Worm (Caenorhabditis elegans) whole organism, midembryonic: ENCODE measurements around the gene syp-2.

Experiments
- T22C8.4 ChIP-seq: fragments of 200-800 bp; sonication (Bioruptor generic); IDR thresholded peaks from 2 replicates; pipeline ENCODE4 v1.3.6; 2022; ENCODE audit warnings: missing genetic modification characterization, missing compliant biosample characterization
- cog-1 ChIP-seq: sonication (generic microtip); optimal IDR thresholded peaks from 2 replicates; lab custom pipeline; 2016; ENCODE audit warnings: missing genetic modification characterization, missing compliant biosample characterization
- flt-1 ChIP-seq: fragments of 200-800 bp; sonication (Bioruptor generic); IDR thresholded peaks from 2 replicates; pipeline ENCODE4 v1.3.6; 2022; ENCODE audit warnings: missing genetic modification characterization, missing compliant biosample characterization
- klf-2 ChIP-seq: fragments of 200-800 bp; sonication (Bioruptor generic); conservative IDR thresholded peaks from 2 replicates; pipeline ENCODE4 v1.3.6; 2022; ENCODE audit warnings: missing genetic modification reagents, missing genetic modification characterization, missing compliant biosample characterization
- med-1 ChIP-seq: sonication (generic microtip); optimal IDR thresholded peaks from 2 replicates; lab custom pipeline; 2017; ENCODE audit warnings: missing genetic modification characterization, mild to moderate bottlenecking, missing compliant biosample characterization, antibody characterized with exemption, missing genetic modification reagents; ENCODE audit not compliant: insufficient read depth
- ref-1 ChIP-seq: fragments of 200-800 bp; sonication (Bioruptor generic); conservative IDR thresholded peaks from 2 replicates; pipeline ENCODE4 v1.3.6; 2022; ENCODE audit warnings: missing genetic modification reagents, missing genetic modification characterization, missing compliant biosample characterization
- tab-1 ChIP-seq: fragments of 200-800 bp; sonication (Bioruptor generic); IDR thresholded peaks from 2 replicates; pipeline ENCODE4 v1.3.6; 2022; ENCODE audit warnings: missing genetic modification characterization, missing compliant biosample characterization
- ztf-23 ChIP-seq: fragments of 200-800 bp; sonication (Bioruptor generic); IDR thresholded peaks from 2 replicates; pipeline ENCODE4 v1.3.6; 2022; ENCODE audit warnings: missing genetic modification reagents, missing genetic modification characterization, missing compliant biosample characterization
- ztf-29 ChIP-seq: fragments of 200-800 bp; sonication (Bioruptor generic); IDR thresholded peaks from 2 replicates; pipeline ENCODE4 v1.3.6; 2022; ENCODE audit warnings: missing genetic modification reagents, missing genetic modification characterization, missing compliant biosample characterization

The syp-2 gene

DNA sequence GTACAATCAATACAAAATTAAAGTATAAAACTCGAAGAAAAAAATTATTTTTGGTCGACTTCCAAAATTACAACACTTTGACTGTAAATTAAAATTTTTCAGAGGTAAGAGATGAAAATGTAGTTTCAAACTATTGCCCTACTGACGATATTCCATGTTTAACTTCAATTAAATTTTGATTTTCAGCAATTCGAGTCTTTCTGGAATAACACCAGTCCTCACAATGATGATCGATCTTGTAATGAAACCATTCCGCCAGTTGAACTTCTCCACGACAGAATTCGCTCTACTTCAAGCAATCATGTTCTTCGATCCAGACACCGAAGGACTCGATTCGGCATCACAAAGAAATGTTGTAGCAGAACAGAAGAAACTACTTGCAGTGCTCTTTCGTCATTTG is 27.2 kb upstream of the syp-2 start:
- TF ChIP-seq ref-1 (no peak), ztf-23 (GFP tag; lab: Robert Waterston, UW) (no peak), T22C8.4 (GFP tag; lab: Robert Waterston, UW) (no peak), klf-2 (GFP tag; lab: Robert Waterston, UW) (no peak), tab-1 (no peak), flt-1 (GFP tag; lab: Robert Waterston, UW) (no peak), ztf-29 (GFP tag; lab: Robert Waterston, UW) (no peak), cog-1 (tag; lab: Kevin White, UChicago) (no peak), med-1 (GFP tag; lab: Kevin White, UChicago) (no peak)

DNA sequence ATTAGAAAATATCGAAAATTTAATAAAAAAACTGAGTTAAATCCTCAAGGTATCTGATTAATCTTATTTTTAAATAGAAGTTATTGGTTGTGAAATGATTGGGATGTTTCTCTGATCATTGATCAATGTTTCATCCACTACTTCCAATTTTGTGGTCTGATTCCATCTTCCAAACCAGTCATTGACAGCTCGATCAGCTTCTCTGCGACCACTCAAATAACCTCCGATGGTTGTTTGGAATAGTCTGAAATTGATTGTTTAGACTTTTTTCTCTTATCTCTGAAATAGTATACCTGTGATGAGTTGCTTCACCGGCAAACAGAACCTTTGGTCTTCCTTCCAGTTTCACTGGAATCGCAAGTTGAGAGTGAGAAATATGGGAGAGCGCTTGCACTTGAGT is 26.3 kb upstream of the syp-2 start:
- TF ChIP-seq klf-2 (GFP tag; lab: Robert Waterston, UW) (no peak), T22C8.4 (GFP tag; lab: Robert Waterston, UW) (no peak), cog-1 (tag; lab: Kevin White, UChicago) (no peak), med-1 (GFP tag; lab: Kevin White, UChicago) (no peak), flt-1 (GFP tag; lab: Robert Waterston, UW) (no peak), ztf-29 (GFP tag; lab: Robert Waterston, UW) (no peak), ztf-23 (GFP tag; lab: Robert Waterston, UW) (no peak), tab-1 (no peak), ref-1 (no peak)

DNA sequence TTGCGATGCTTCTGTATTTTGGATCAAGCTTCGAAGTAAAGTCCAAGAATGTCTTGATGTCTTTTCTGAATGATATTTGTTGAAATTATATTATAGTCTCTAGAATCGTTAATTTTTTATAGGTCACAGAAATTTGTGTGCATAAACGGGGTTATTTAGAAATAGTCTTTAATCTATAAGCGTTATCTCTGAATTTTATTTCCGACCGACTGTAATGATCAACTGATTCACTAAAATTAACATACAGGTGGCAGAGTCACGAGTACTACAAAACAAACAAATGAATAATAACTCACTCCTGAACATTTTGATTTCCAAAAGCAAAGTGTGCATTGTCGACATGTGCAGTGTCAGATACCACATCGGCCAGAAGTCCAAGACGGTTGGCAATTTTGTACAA is 24.6 kb upstream of the syp-2 start:
- TF ChIP-seq med-1 (GFP tag; lab: Kevin White, UChicago): no peak
- TF ChIP-seq flt-1 (GFP tag; lab: Robert Waterston, UW): no peak
- TF ChIP-seq ztf-23 (GFP tag; lab: Robert Waterston, UW): no peak
- TF ChIP-seq tab-1: no peak
- no peak for TF ChIP-seq ztf-29 (GFP tag; lab: Robert Waterston, UW)
- no peak for TF ChIP-seq cog-1 (tag; lab: Kevin White, UChicago)
- no peak for TF ChIP-seq T22C8.4 (GFP tag; lab: Robert Waterston, UW)

DNA sequence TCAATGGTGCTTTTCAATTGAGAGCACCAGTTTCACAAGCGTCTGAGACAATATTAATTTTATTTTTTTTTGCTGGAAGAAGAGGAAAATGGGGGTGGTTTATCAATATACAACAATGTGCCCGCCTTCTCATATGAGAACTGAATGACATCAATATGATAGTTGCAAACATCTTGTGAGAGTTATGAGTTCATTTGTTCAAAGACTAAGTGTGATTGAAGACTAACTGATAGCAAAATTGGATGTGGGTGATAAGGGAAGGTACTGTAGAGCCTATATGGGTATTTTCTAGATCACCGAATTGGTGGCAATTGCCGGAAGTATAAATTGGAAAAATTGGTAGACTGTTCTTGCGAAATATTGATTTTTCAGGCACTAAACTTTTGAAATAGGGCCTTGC is 23.7 kb upstream of the syp-2 start:
- TF ChIP-seq ztf-23 (GFP tag; lab: Robert Waterston, UW): no peak
- TF ChIP-seq cog-1 (tag; lab: Kevin White, UChicago): no peak
- no peak for TF ChIP-seq med-1 (GFP tag; lab: Kevin White, UChicago)
- no peak for TF ChIP-seq flt-1 (GFP tag; lab: Robert Waterston, UW)
- TF ChIP-seq tab-1: no peak
- no peak for TF ChIP-seq ref-1
- TF ChIP-seq ztf-29 (GFP tag; lab: Robert Waterston, UW): no peak
- TF ChIP-seq T22C8.4 (GFP tag; lab: Robert Waterston, UW): no peak
- no peak for TF ChIP-seq klf-2 (GFP tag; lab: Robert Waterston, UW)

DNA sequence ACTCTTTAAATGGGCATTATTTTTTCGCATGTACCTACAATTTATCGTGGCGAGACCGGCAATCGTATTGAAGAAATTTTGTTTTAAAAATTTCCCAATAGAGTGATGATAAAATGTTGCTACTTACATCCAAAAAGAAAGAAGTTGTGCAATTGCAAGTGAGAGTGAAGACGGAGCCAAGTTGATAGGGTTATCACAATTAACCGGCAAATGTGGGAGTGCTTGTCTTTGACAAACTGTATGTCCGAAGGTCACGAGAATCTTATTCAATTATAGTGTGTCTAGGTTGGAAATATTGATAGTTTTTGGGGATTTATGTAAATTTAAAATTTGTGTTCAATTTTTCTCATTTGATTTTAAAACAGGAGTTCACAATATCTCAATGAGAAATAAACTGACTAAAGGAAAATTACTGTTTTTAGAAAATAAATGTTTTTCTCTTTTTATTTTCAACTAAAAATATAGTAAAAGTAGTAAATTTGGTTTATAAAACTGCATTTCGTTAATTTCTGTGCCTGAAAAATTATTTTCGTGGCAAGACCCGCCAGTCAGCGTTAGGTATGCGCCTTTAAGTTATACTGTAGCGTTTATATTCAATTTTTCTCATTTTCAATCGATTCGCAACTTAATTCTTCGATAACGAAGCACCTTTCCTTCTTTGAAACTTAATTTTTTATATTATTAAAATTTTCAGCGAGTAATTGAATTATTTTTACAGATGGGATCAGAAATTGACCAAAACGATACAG is 22.5 kb upstream of the syp-2 start, which contains the start of the genes hpo-15 and mms-19:
hpo-15 (minus strand) TSS at position 201 of the 749 bp plus-strand sequence.
mms-19 (plus strand) TSS at position 719 of the 749 bp plus-strand sequence.
- TF ChIP-seq cog-1 (tag; lab: Kevin White, UChicago) (no peak), med-1 (GFP tag; lab: Kevin White, UChicago) (no peak), ref-1 (no peak), flt-1 (GFP tag; lab: Robert Waterston, UW) (no peak), tab-1 (no peak), ztf-23 (GFP tag; lab: Robert Waterston, UW) (no peak), klf-2 (GFP tag; lab: Robert Waterston, UW) (no peak), ztf-29 (GFP tag; lab: Robert Waterston, UW) (no peak), T22C8.4 (GFP tag; lab: Robert Waterston, UW) (no peak)

DNA sequence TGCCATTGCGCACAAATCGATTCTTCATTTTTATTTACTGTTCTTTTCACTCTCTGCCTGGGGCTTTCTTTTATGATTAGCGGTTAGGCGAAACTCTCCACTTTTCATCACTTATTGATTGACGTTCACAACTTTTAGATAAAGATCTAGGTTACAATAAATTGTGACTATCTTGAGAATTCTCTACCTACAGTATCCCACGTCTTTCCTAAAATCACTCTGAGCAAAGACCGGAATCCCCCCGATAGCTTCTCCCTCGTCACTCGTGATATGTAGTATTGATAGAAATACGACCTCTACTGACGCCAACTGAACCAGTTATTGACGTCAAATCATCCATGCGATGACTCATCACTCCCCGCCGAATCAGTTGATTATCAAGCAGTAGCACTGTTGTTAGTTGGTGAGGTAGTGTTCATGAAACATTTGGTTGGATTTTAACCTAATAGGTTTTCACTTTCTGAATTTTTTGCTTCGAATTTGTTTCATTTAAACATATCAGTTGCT is 14.5 kb upstream of the syp-2 start, which contains the start of gene hir-1:
hir-1 (plus strand) TSS at position 405 of the 507 bp plus-strand sequence.
- TF ChIP-seq klf-2 (GFP tag; lab: Robert Waterston, UW): no peak
- TF ChIP-seq ztf-23 (GFP tag; lab: Robert Waterston, UW): no peak
- TF ChIP-seq T22C8.4 (GFP tag; lab: Robert Waterston, UW): no peak
- TF ChIP-seq med-1 (GFP tag; lab: Kevin White, UChicago): no peak
- TF ChIP-seq flt-1 (GFP tag; lab: Robert Waterston, UW): no peak

DNA sequence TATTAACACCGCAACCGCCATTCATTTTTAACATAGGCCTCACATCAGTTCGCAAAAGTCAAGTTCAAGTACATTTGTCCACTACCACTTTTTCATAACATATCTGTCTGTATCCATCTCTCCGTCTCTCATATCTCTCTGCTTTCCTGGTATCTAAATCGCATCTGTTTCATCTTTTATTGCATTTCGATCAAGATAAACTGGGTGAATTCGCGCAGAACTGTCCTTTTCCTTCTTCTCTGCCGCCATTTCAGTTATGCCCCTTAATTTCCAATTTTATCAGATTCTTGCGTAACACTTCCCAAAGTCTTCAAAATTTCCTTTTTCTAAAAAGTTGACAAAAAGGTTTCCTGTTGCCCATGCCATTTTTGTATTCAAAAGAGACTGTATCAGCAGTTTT is 13.0 kb upstream of the syp-2 start:
- TF ChIP-seq med-1 (GFP tag; lab: Kevin White, UChicago): no peak
- TF ChIP-seq klf-2 (GFP tag; lab: Robert Waterston, UW): no peak

DNA sequence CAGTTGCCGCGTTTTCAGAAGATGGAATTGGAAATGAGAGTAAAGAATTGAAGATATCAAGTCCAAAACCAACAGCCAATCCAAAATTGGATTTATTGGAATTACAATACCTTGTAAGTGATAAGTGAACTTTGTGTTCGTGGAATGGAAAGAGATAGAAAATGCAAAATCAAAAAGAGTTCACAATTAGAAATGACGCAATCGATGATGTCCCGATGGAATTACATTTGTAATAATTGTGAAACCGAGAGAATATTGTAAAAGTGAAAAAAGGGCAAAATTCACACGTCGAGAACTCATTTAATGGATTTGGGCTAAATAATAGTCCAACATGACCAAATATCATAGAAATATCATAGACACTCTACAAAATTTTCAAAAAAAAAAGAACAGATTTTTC is 11.1 kb upstream of the syp-2 start:
- TF ChIP-seq ztf-23 (GFP tag; lab: Robert Waterston, UW) (no peak), ref-1 (no peak), T22C8.4 (GFP tag; lab: Robert Waterston, UW) (no peak), med-1 (GFP tag; lab: Kevin White, UChicago) (no peak), tab-1 (no peak), klf-2 (GFP tag; lab: Robert Waterston, UW) (no peak), flt-1 (GFP tag; lab: Robert Waterston, UW) (no peak), cog-1 (tag; lab: Kevin White, UChicago) (no peak), ztf-29 (GFP tag; lab: Robert Waterston, UW) (no peak)

DNA sequence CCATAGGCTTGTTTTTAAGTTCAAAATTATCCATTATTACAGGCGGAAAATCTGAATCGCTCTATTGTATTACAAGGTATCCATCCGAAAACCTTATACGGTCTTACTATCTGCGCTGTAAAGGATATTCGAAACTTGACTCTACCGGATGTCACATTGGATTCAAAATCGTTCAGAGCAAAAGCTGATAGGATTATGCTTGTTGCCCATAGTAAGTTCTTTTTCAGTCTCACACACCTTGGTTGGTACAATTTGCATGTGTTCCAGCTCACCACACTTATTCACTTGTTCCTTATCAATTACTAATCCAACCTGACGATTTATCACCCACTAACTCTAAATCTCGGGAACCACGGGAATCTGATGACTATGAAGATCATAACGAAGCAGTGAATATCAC is 8.6 kb upstream of the syp-2 start:
- TF ChIP-seq flt-1 (GFP tag; lab: Robert Waterston, UW): no peak
- TF ChIP-seq T22C8.4 (GFP tag; lab: Robert Waterston, UW): no peak
- no peak for TF ChIP-seq ztf-29 (GFP tag; lab: Robert Waterston, UW)
- no peak for TF ChIP-seq ztf-23 (GFP tag; lab: Robert Waterston, UW)
- no peak for TF ChIP-seq med-1 (GFP tag; lab: Kevin White, UChicago)
- TF ChIP-seq tab-1: no peak
- no peak for TF ChIP-seq ref-1
- TF ChIP-seq cog-1 (tag; lab: Kevin White, UChicago): no peak
- no peak for TF ChIP-seq klf-2 (GFP tag; lab: Robert Waterston, UW)
